Fruit fly (Drosophila melanogaster) whole organism, embryonic: ENCODE results near the gene Argk1.

Experiments used
- ATbp ChIP-seq: fragments of 200-800 bp; sonication (Bioruptor generic); optimal IDR thresholded peaks from 2 replicates; lab custom pipeline; 2017; ENCODE audit warnings: missing biosample characterization, mild to moderate bottlenecking, missing genetic modification characterization, missing genetic modification reagents
- Adf1 ChIP-seq: fragments of 200-800 bp; sonication (Bioruptor generic); IDR thresholded peaks from 2 replicates; pipeline ENCODE4 v1.3.6; 2022; ENCODE audit warnings: missing biosample characterization, missing genetic modification characterization
- Bdp1 ChIP-seq: fragments of 200-800 bp; sonication (Bioruptor generic); optimal IDR thresholded peaks from 3 replicates; lab custom pipeline; 2016; ENCODE audit warnings: missing biosample characterization, missing genetic modification characterization
- BtbVII ChIP-seq: fragments of 200-800 bp; sonication (Bioruptor generic); optimal IDR thresholded peaks from 3 replicates; lab custom pipeline; 2017; ENCODE audit warnings: missing biosample characterization, mild to moderate bottlenecking, missing genetic modification characterization
- CG10366 ChIP-seq: fragments of 200-800 bp; sonication (Bioruptor generic); IDR thresholded peaks from 2 replicates; pipeline ENCODE4 v1.3.6; 2022; ENCODE audit warnings: missing biosample characterization, missing genetic modification characterization
- CG11695 ChIP-seq: fragments of 200-800 bp; sonication (Bioruptor generic); IDR thresholded peaks from 3 replicates; pipeline ENCODE4 v1.3.6; 2022; ENCODE audit warnings: missing biosample characterization, missing genetic modification characterization
- CG12769 ChIP-seq: fragments of 200-800 bp; sonication (Bioruptor generic); optimal IDR thresholded peaks from 2 replicates; lab custom pipeline; 2019; ENCODE audit warnings: missing biosample characterization, mild to moderate bottlenecking, missing genetic modification characterization, moderate library complexity
- CG13287 ChIP-seq: fragments of 200-800 bp; sonication (Bioruptor generic); IDR thresholded peaks from 2 replicates; pipeline ENCODE4 v1.3.6; 2022; ENCODE audit warnings: missing biosample characterization, missing genetic modification characterization; ENCODE audit not compliant: partially characterized antibody
- CG13424 ChIP-seq: fragments of 200-800 bp; sonication (Bioruptor generic); optimal IDR thresholded peaks from 2 replicates; lab custom pipeline; 2019; ENCODE audit warnings: missing biosample characterization, mild to moderate bottlenecking, missing genetic modification characterization, moderate library complexity
- CG14441 ChIP-seq: fragments of 200-800 bp; sonication (Bioruptor generic); IDR thresholded peaks from 2 replicates; pipeline ENCODE4 v1.3.6; 2022; ENCODE audit warnings: missing biosample characterization, missing genetic modification characterization
- CG1529 ChIP-seq: fragments of 200-800 bp; sonication (Bioruptor generic); optimal IDR thresholded peaks from 3 replicates; lab custom pipeline; 2018; ENCODE audit warnings: missing biosample characterization, missing genetic modification characterization
- CG16813 ChIP-seq: fragments of 200-800 bp; sonication (Bioruptor generic); IDR thresholded peaks from 3 replicates; pipeline ENCODE4 v1.3.6; 2022; ENCODE audit warnings: missing biosample characterization, missing genetic modification characterization; ENCODE audit not compliant: partially characterized antibody
- CG18476 ChIP-seq: fragments of 200-800 bp; sonication (Bioruptor generic); optimal IDR thresholded peaks from 2 replicates; lab custom pipeline; 2016; ENCODE audit warnings: missing biosample characterization, mild to moderate bottlenecking, missing genetic modification characterization
- CG2199 ChIP-seq: fragments of 200-800 bp; sonication (Bioruptor generic); IDR thresholded peaks from 3 replicates; pipeline ENCODE4 v1.3.6; 2022; ENCODE audit warnings: missing biosample characterization, missing genetic modification characterization
- CG30431 ChIP-seq: fragments of 200-800 bp; sonication (Bioruptor generic); optimal IDR thresholded peaks from 2 replicates; lab custom pipeline; 2017; ENCODE audit warnings: missing biosample characterization, missing genetic modification characterization
- CG31365 ChIP-seq: fragments of 200-800 bp; sonication (Bioruptor generic); optimal IDR thresholded peaks from 2 replicates; lab custom pipeline; 2018; ENCODE audit warnings: missing biosample characterization, mild to moderate bottlenecking, missing genetic modification characterization
- CG33213 ChIP-seq: fragments of 200-800 bp; sonication (Bioruptor generic); optimal IDR thresholded peaks from 3 replicates; lab custom pipeline; 2016; ENCODE audit warnings: missing biosample characterization, missing genetic modification characterization
- CG4328 ChIP-seq: fragments of 200-800 bp; sonication (Bioruptor generic); optimal IDR thresholded peaks from 3 replicates; lab custom pipeline; 2017; ENCODE audit warnings: missing biosample characterization, missing genetic modification reagents, missing genetic modification characterization
- CG43689 ChIP-seq: fragments of 200-800 bp; sonication (Bioruptor generic); IDR thresholded peaks from 2 replicates; pipeline ENCODE4 v1.3.6; 2022; ENCODE audit warnings: missing biosample characterization, missing genetic modification characterization
- CG4854 ChIP-seq: fragments of 200-800 bp; sonication (Bioruptor generic); optimal IDR thresholded peaks from 2 replicates; lab custom pipeline; 2016; ENCODE audit warnings: missing biosample characterization, missing genetic modification characterization, inconsistent platforms
- CG6791 ChIP-seq: fragments of 200-800 bp; sonication (Bioruptor generic); IDR thresholded peaks from 3 replicates; pipeline ENCODE4 v1.3.6; 2022; ENCODE audit warnings: missing biosample characterization, missing genetic modification characterization; ENCODE audit not compliant: partially characterized antibody
- CG8765 ChIP-seq: fragments of 200-800 bp; sonication (Bioruptor generic); IDR thresholded peaks from 2 replicates; pipeline ENCODE4 v1.3.6; 2022; ENCODE audit warnings: missing biosample characterization, missing genetic modification characterization
- D19B ChIP-seq: fragments of 200-800 bp; sonication (Bioruptor generic); optimal IDR thresholded peaks from 2 replicates; lab custom pipeline; 2017; ENCODE audit warnings: missing biosample characterization, mild to moderate bottlenecking, missing genetic modification characterization
- Dfd ChIP-seq, 2 experiments: fragments of >200 bp; optimal IDR thresholded peaks; 2 replicates each; lab custom pipeline; 2017; ENCODE audit warnings: missing biosample characterization in 2 of 2, missing genetic modification characterization in 2 of 2
- Doc3 ChIP-seq: fragments of 200-800 bp; sonication (Bioruptor generic); IDR thresholded peaks from 3 replicates; pipeline ENCODE4 v1.3.6; 2022; ENCODE audit warnings: missing biosample characterization, missing genetic modification characterization; ENCODE audit not compliant: partially characterized antibody
- Dp ChIP-seq: fragments of 200-800 bp; sonication (Bioruptor generic); optimal IDR thresholded peaks from 2 replicates; lab custom pipeline; 2018; ENCODE audit warnings: missing biosample characterization, mild to moderate bottlenecking, missing genetic modification characterization, moderate library complexity
- ERR ChIP-seq: fragments of 200-800 bp; sonication (Bioruptor generic); optimal IDR thresholded peaks from 2 replicates; lab custom pipeline; 2016; ENCODE audit warnings: missing biosample characterization, missing genetic modification characterization
- Eip74EF ChIP-seq, 2 experiments: fragments of 200-800 bp in 1 of 2; fragments of >200 bp in 1 of 2; sonication (Bioruptor generic) in 1 of 2; optimal IDR thresholded peaks; 2 replicates each; lab custom pipeline; 2017 to 2019; ENCODE audit warnings: missing biosample characterization in 2 of 2, missing genetic modification characterization in 2 of 2, mild to moderate bottlenecking in 1 of 2, moderate library complexity in 1 of 2
- Ets65A ChIP-seq: fragments of 200-800 bp; sonication (Bioruptor generic); peaks from one replicate; lab custom pipeline; 2016; ENCODE audit warnings: missing biosample characterization, missing genetic modification characterization
- Fer1 ChIP-seq: fragments of 200-800 bp; sonication (Bioruptor generic); optimal IDR thresholded peaks from 2 replicates; lab custom pipeline; 2017; ENCODE audit warnings: missing biosample characterization, mild to moderate bottlenecking, missing genetic modification characterization
- NFAT ChIP-seq: fragments of 200-800 bp; sonication (Bioruptor generic); IDR thresholded peaks from 2 replicates; pipeline ENCODE4 v1.3.6; 2022; ENCODE audit warnings: missing biosample characterization, missing genetic modification characterization
- Neu2 ChIP-seq: fragments of 200-800 bp; sonication (Bioruptor generic); optimal IDR thresholded peaks from 3 replicates; lab custom pipeline; 2016; ENCODE audit warnings: missing biosample characterization, missing genetic modification characterization, borderline replicate concordance
- Side ChIP-seq: fragments of 200-800 bp; sonication (Bioruptor generic); optimal IDR thresholded peaks from 2 replicates; lab custom pipeline; 2016; ENCODE audit warnings: missing biosample characterization, missing genetic modification characterization
- Sox100B ChIP-seq: fragments of 200-800 bp; sonication (Bioruptor generic); optimal IDR thresholded peaks from 3 replicates; lab custom pipeline; 2018; ENCODE audit warnings: missing biosample characterization, mild to moderate bottlenecking, missing genetic modification characterization
- Stat92E ChIP-seq, 3 experiments: fragments of >200 bp in 2 of 3; fragments of 200-800 bp in 1 of 3; sonication (Bioruptor generic) in 1 of 3; optimal IDR thresholded peaks; 2 replicates each; lab custom pipeline; 2017 to 2019; ENCODE audit warnings: missing biosample characterization in 3 of 3, missing genetic modification characterization in 3 of 3, mild to moderate bottlenecking in 1 of 3, moderate library complexity in 1 of 3
- ato ChIP-seq: fragments of 200-800 bp; sonication (Bioruptor generic); IDR thresholded peaks from 2 replicates; pipeline ENCODE4 v1.3.6; 2022; ENCODE audit warnings: missing biosample characterization, missing genetic modification characterization; ENCODE audit not compliant: partially characterized antibody
- cad ChIP-seq: fragments of >200 bp; optimal IDR thresholded peaks from 2 replicates; lab custom pipeline; 2017; ENCODE audit warnings: missing biosample characterization, missing genetic modification characterization
- danr ChIP-seq: fragments of 200-800 bp; sonication (Bioruptor generic); IDR thresholded peaks from 2 replicates; pipeline ENCODE4 v1.3.6; 2022; ENCODE audit warnings: missing biosample characterization, missing genetic modification characterization
- dmrt99B ChIP-seq: fragments of 200-800 bp; sonication (Bioruptor generic); optimal IDR thresholded peaks from 2 replicates; lab custom pipeline; 2018; ENCODE audit warnings: missing biosample characterization, mild to moderate bottlenecking, missing genetic modification characterization, moderate library complexity
- en ChIP-seq: fragments of 200-800 bp; sonication (Bioruptor generic); optimal IDR thresholded peaks from 2 replicates; lab custom pipeline; 2016; ENCODE audit warnings: missing biosample characterization, missing genetic modification characterization
- gro ChIP-seq: fragments of 200-800 bp; sonication (Bioruptor generic); optimal IDR thresholded peaks from 2 replicates; lab custom pipeline; 2016; ENCODE audit warnings: missing biosample characterization, missing genetic modification characterization
- lbe ChIP-seq: fragments of 200-800 bp; sonication (Bioruptor generic); optimal IDR thresholded peaks from 2 replicates; lab custom pipeline; 2016; ENCODE audit warnings: missing biosample characterization, mild to moderate bottlenecking, missing genetic modification characterization
- mirr ChIP-seq: fragments of 200-800 bp; sonication (Bioruptor generic); optimal IDR thresholded peaks from 3 replicates; lab custom pipeline; 2018; ENCODE audit warnings: missing biosample characterization, mild to moderate bottlenecking, missing genetic modification characterization
- shn ChIP-seq: fragments of 200-800 bp; sonication (Bioruptor generic); optimal IDR thresholded peaks from 3 replicates; lab custom pipeline; 2016; ENCODE audit warnings: missing biosample characterization, missing genetic modification characterization
- sim ChIP-seq: fragments of 200-800 bp; sonication (Bioruptor generic); IDR thresholded peaks from 2 replicates; pipeline ENCODE4 v1.3.6; 2022; ENCODE audit warnings: missing biosample characterization, missing genetic modification characterization
- ssp ChIP-seq: fragments of 200-800 bp; sonication (Bioruptor generic); IDR thresholded peaks from 2 replicates; pipeline ENCODE4 v1.3.6; 2022; ENCODE audit warnings: missing biosample characterization, missing genetic modification characterization
- tll ChIP-seq, 2 experiments: fragments of 200-800 bp in 1 of 2; fragments of >200 bp in 1 of 2; sonication (Bioruptor generic) in 1 of 2; optimal IDR thresholded peaks; 2 replicates each; lab custom pipeline; 2017 to 2019; ENCODE audit warnings: missing biosample characterization in 2 of 2, missing genetic modification characterization in 2 of 2, mild to moderate bottlenecking in 1 of 2, moderate library complexity in 1 of 2
- wdn ChIP-seq: fragments of 200-800 bp; sonication (Bioruptor generic); IDR thresholded peaks from 2 replicates; pipeline ENCODE4 v1.3.6; 2022; ENCODE audit warnings: missing biosample characterization, missing genetic modification characterization
- zen ChIP-seq: fragments of 200-800 bp; sonication (Bioruptor generic); optimal IDR thresholded peaks from 3 replicates; lab custom pipeline; 2018; ENCODE audit warnings: missing biosample characterization, mild to moderate bottlenecking, missing genetic modification characterization, moderate library complexity

Gene Argk1

DNA sequence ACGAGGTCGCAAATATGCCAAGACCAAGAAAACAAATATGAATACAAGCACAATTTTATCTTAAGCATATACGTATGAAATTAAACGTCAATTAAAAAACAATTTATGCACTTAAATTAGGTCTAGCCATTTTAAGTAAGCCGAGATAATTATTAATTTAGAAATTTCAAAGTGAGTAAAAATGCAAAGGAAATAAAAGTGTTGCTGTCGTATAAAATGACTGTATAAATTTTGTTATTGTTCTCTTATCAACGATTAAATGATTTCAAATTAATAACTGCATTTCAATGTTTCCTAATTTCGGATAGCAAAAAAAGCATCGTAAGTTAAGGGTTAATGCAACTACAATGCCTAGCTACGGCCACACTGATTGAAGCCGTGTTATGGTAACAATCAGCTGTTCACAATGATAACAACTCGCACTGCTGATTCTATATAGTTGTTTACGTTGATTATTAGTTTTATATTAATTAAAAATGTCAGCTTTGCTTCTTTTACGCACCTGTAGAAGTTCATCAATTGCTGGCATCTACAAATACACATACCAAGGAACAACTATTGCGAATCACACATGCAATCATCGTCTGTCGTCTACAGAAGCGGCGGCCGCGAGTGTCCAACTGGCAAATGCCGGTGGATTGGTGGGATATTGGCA is 7.0 kb upstream of the Argk1 start, which contains the start of the genes CG4911 and CG4942 (continued):
- TF ChIP-seq ato (GFP tag; lab: Robert Waterston, UW), result no peak
- TF ChIP-seq CG13424, result peak; percentile 83
- peak; percentile 1 for TF ChIP-seq Dp
- TF ChIP-seq sim, result peak; percentile 28; the same call in 1 of the 2 replicates
- TF ChIP-seq CG8765, result no peak
- peak; percentile 78 for TF ChIP-seq CG14441 (GFP tag; lab: Robert Waterston, UW)
- TF ChIP-seq shn, result peak; percentile 62
- TF ChIP-seq CG16813 (GFP tag; lab: Robert Waterston, UW), result no peak; the same call in 2 of the 3 replicates
- TF ChIP-seq CG43689 (GFP tag; lab: Robert Waterston, UW), result no peak
- TF ChIP-seq Doc3 (GFP tag; lab: Robert Waterston, UW), result no peak
- peak; percentile 23 for TF ChIP-seq CG33213 (GFP tag; lab: Kevin White, UChicago)
- TF ChIP-seq Sox100B (GFP tag; lab: Kevin White, UChicago), result peak; percentile 60
- peak; percentile 24 for TF ChIP-seq CG4854 (GFP tag; lab: Kevin White, UChicago)
- TF ChIP-seq CG12769 (tag; lab: Kevin White, UChicago), result peak; percentile 61
- TF ChIP-seq en (GFP tag; lab: Kevin White, UChicago), result no peak
- peak; percentile 60 for TF ChIP-seq D19B (GFP tag; lab: Kevin White, UChicago)
- TF ChIP-seq Neu2 (GFP tag; lab: Kevin White, UChicago), result no peak
- no peak for TF ChIP-seq Dfd (GFP tag; optimal IDR thresholded peaks at IDR 0.05; lab: Kevin White, UChicago)
- TF ChIP-seq CG31365 (tag; lab: Kevin White, UChicago), result no peak
- no peak for TF ChIP-seq ATbp
- TF ChIP-seq CG11695 (GFP tag; lab: Robert Waterston, UW), result no peak
- no peak for TF ChIP-seq dmrt99B (tag; lab: Kevin White, UChicago)
- no peak for TF ChIP-seq cad
- TF ChIP-seq Adf1 (GFP tag; lab: Robert Waterston, UW), result peak; percentile 19; the same call in 1 of the 2 replicates
- TF ChIP-seq wdn (GFP tag; lab: Robert Waterston, UW), result no peak
- peak; percentile 38 for TF ChIP-seq Fer1 (GFP tag; lab: Kevin White, UChicago)
- TF ChIP-seq CG30431 (GFP tag; lab: Kevin White, UChicago), result peak; percentile 1
- peak; percentile 8 for TF ChIP-seq ERR (GFP tag; lab: Kevin White, UChicago)
- TF ChIP-seq NFAT (GFP tag; lab: Robert Waterston, UW), result peak; percentile 73
- TF ChIP-seq danr (GFP tag; lab: Robert Waterston, UW), result peak; percentile 64
- TF ChIP-seq Eip74EF (GFP tag; optimal IDR thresholded peaks at IDR 0.05; lab: Kevin White, UChicago), result no peak
- TF ChIP-seq CG1529 (GFP tag; lab: Kevin White, UChicago), result no peak
- TF ChIP-seq Stat92E (GFP tag; optimal IDR thresholded peaks at IDR 0.05; lab: Kevin White, UChicago), result no peak
- TF ChIP-seq Ets65A (GFP tag; lab: Kevin White, UChicago), result peak; percentile 34
- no peak for TF ChIP-seq CG13287 (GFP tag; lab: Robert Waterston, UW)
- peak; percentile 56 for TF ChIP-seq gro (GFP tag; lab: Kevin White, UChicago)
- no peak for TF ChIP-seq tll (GFP tag; optimal IDR thresholded peaks at IDR 0.05; lab: Kevin White, UChicago)
- peak; percentile 57 for TF ChIP-seq CG10366 (GFP tag; lab: Robert Waterston, UW)
- peak; percentile 18 for TF ChIP-seq lbe (GFP tag; lab: Kevin White, UChicago)
- TF ChIP-seq CG18476 (GFP tag; lab: Kevin White, UChicago), result peak; percentile 59
- TF ChIP-seq Bdp1, result no peak
- peak; percentile 27; the same call in 1 of the 3 replicates for TF ChIP-seq CG6791 (GFP tag; lab: Robert Waterston, UW)
- TF ChIP-seq CG4328 (GFP tag; lab: Kevin White, UChicago), result peak; percentile 37
- peak; percentile 63 for TF ChIP-seq zen
- TF ChIP-seq Side (GFP tag; lab: Kevin White, UChicago), result peak; percentile 47
- TF ChIP-seq CG2199 (GFP tag; lab: Robert Waterston, UW), result no peak
- TF ChIP-seq ssp (GFP tag; lab: Robert Waterston, UW), result peak; percentile 50; the same call in 1 of the 2 replicates
- TF ChIP-seq BtbVII (GFP tag; lab: Kevin White, UChicago), result no peak
- peak; percentile 36 for TF ChIP-seq mirr (GFP tag; lab: Kevin White, UChicago)
